Fruit fly (Drosophila melanogaster) whole organism, embryonic: ENCODE measurements around the gene CG5056.

Experiments
- Antp ChIP-seq: fragments of 200-800 bp; sonication (Bioruptor generic); optimal IDR thresholded peaks from 3 replicates; lab custom pipeline; 2016; ENCODE audit warnings: missing biosample characterization, missing genetic modification characterization
- Bdp1 ChIP-seq: fragments of 200-800 bp; sonication (Bioruptor generic); optimal IDR thresholded peaks from 3 replicates; lab custom pipeline; 2016; ENCODE audit warnings: missing biosample characterization, missing genetic modification characterization
- BtbVII ChIP-seq: fragments of 200-800 bp; sonication (Bioruptor generic); optimal IDR thresholded peaks from 3 replicates; lab custom pipeline; 2017; ENCODE audit warnings: missing biosample characterization, mild to moderate bottlenecking, missing genetic modification characterization
- CG12659 ChIP-seq: fragments of 200-800 bp; sonication (Bioruptor generic); optimal IDR thresholded peaks from 3 replicates; lab custom pipeline; 2017; ENCODE audit warnings: mild to moderate bottlenecking, missing biosample characterization, missing genetic modification reagents, missing genetic modification characterization
- CG13894 ChIP-seq: fragments of 200-800 bp; sonication (Bioruptor generic); optimal IDR thresholded peaks from 3 replicates; lab custom pipeline; 2018; ENCODE audit warnings: missing biosample characterization, mild to moderate bottlenecking, missing genetic modification characterization, moderate library complexity
- CG14014 ChIP-seq: fragments of 200-800 bp; sonication (Bioruptor generic); IDR thresholded peaks from 2 replicates; pipeline ENCODE4 v1.3.6; 2022; ENCODE audit warnings: missing biosample characterization, missing genetic modification characterization
- CG18619 ChIP-seq: fragments of 200-800 bp; sonication (Bioruptor generic); optimal IDR thresholded peaks from 3 replicates; lab custom pipeline; 2017; ENCODE audit warnings: missing biosample characterization, mild to moderate bottlenecking, missing genetic modification characterization
- CG32772 ChIP-seq: fragments of 200-800 bp; sonication (Bioruptor generic); IDR thresholded peaks from 2 replicates; pipeline ENCODE4 v1.3.6; 2022; ENCODE audit warnings: missing biosample characterization, missing genetic modification characterization
- CG34422 ChIP-seq: fragments of 200-800 bp; sonication (Bioruptor generic); IDR thresholded peaks from 3 replicates; pipeline ENCODE4 v1.3.6; 2022; ENCODE audit warnings: missing biosample characterization, missing genetic modification characterization
- CG4282 ChIP-seq: fragments of 200-800 bp; sonication (Bioruptor generic); optimal IDR thresholded peaks from 2 replicates; lab custom pipeline; 2016; ENCODE audit warnings: missing biosample characterization, missing genetic modification characterization
- CG4328 ChIP-seq: fragments of 200-800 bp; sonication (Bioruptor generic); optimal IDR thresholded peaks from 3 replicates; lab custom pipeline; 2017; ENCODE audit warnings: missing biosample characterization, missing genetic modification reagents, missing genetic modification characterization
- CG43689 ChIP-seq: fragments of 200-800 bp; sonication (Bioruptor generic); IDR thresholded peaks from 2 replicates; pipeline ENCODE4 v1.3.6; 2022; ENCODE audit warnings: missing biosample characterization, missing genetic modification characterization
- CG6254 ChIP-seq: fragments of 200-800 bp; sonication (Bioruptor generic); optimal IDR thresholded peaks from 3 replicates; lab custom pipeline; 2017; ENCODE audit warnings: mild to moderate bottlenecking, missing biosample characterization, missing genetic modification reagents, missing genetic modification characterization
- CG7745 ChIP-seq: fragments of 200-800 bp; sonication (Bioruptor generic); optimal IDR thresholded peaks from 2 replicates; lab custom pipeline; 2018; ENCODE audit warnings: missing biosample characterization, mild to moderate bottlenecking, missing genetic modification characterization, moderate library complexity
- CG8944 ChIP-seq: fragments of 200-800 bp; sonication (Bioruptor generic); optimal IDR thresholded peaks from 3 replicates; lab custom pipeline; 2016; ENCODE audit warnings: missing biosample characterization, missing genetic modification characterization
- CG9609 ChIP-seq: fragments of 200-800 bp; sonication (Bioruptor generic); optimal IDR thresholded peaks from 3 replicates; lab custom pipeline; 2016; ENCODE audit warnings: missing biosample characterization, missing genetic modification characterization
- CG9797 ChIP-seq: fragments of 200-800 bp; sonication (Bioruptor generic); optimal IDR thresholded peaks from 3 replicates; lab custom pipeline; 2018; ENCODE audit warnings: missing biosample characterization, mild to moderate bottlenecking, missing genetic modification characterization
- Chrac-16 ChIP-seq: fragments of 200-800 bp; sonication (Bioruptor generic); optimal IDR thresholded peaks from 3 replicates; lab custom pipeline; 2016; ENCODE audit warnings: missing biosample characterization, missing genetic modification characterization
- CkIIα-i1 ChIP-seq: fragments of 200-800 bp; sonication (Bioruptor generic); IDR thresholded peaks from 2 replicates; pipeline ENCODE4 v1.3.6; 2022; ENCODE audit warnings: missing biosample characterization, missing genetic modification characterization
- D19B ChIP-seq: fragments of 200-800 bp; sonication (Bioruptor generic); optimal IDR thresholded peaks from 2 replicates; lab custom pipeline; 2017; ENCODE audit warnings: missing biosample characterization, mild to moderate bottlenecking, missing genetic modification characterization
- Ets97D ChIP-seq: fragments of 200-800 bp; sonication (Bioruptor generic); optimal IDR thresholded peaks from 3 replicates; lab custom pipeline; 2016; ENCODE audit warnings: missing biosample characterization, missing genetic modification characterization
- HLH54F ChIP-seq: fragments of 200-800 bp; sonication (Bioruptor generic); optimal IDR thresholded peaks from 3 replicates; lab custom pipeline; 2016; ENCODE audit warnings: missing biosample characterization, missing genetic modification characterization
- Hand ChIP-seq: fragments of 200-800 bp; sonication (Bioruptor generic); optimal IDR thresholded peaks from 2 replicates; lab custom pipeline; 2017; ENCODE audit warnings: mild to moderate bottlenecking, missing biosample characterization, missing genetic modification reagents, missing genetic modification characterization
- HmgD ChIP-seq: fragments of 200-800 bp; sonication (Bioruptor generic); optimal IDR thresholded peaks from 3 replicates; lab custom pipeline; 2016; ENCODE audit warnings: missing biosample characterization, missing genetic modification characterization
- Hsf ChIP-seq: fragments of 200-800 bp; sonication (Bioruptor generic); optimal IDR thresholded peaks from 3 replicates; lab custom pipeline; 2016; ENCODE audit warnings: missing biosample characterization, missing genetic modification characterization
- Lpt ChIP-seq: fragments of >200 bp; optimal IDR thresholded peaks from 2 replicates; lab custom pipeline; 2018; ENCODE audit warnings: missing biosample characterization, missing genetic modification characterization
- MESR4 ChIP-seq: fragments of 200-800 bp; sonication (Bioruptor generic); optimal IDR thresholded peaks from 2 replicates; lab custom pipeline; 2018; ENCODE audit warnings: missing biosample characterization, mild to moderate bottlenecking, missing genetic modification characterization, moderate library complexity
- Taf1 ChIP-seq: fragments of 200-800 bp; sonication (Bioruptor generic); IDR thresholded peaks from 2 replicates; pipeline ENCODE4 v1.3.6; 2022; ENCODE audit warnings: missing biosample characterization, missing genetic modification characterization
- Usf ChIP-seq: fragments of 200-800 bp; sonication (Bioruptor generic); optimal IDR thresholded peaks from 2 replicates; lab custom pipeline; 2017; ENCODE audit warnings: missing genotype, missing biosample characterization, missing genetic modification characterization
- al ChIP-seq: fragments of 200-800 bp; sonication (Bioruptor generic); IDR thresholded peaks from 2 replicates; pipeline ENCODE4 v1.3.6; 2022; ENCODE audit warnings: missing biosample characterization, missing genetic modification characterization
- chm ChIP-seq: fragments of 200-800 bp; sonication (Bioruptor generic); IDR thresholded peaks from 2 replicates; pipeline ENCODE4 v1.3.6; 2022; ENCODE audit warnings: missing biosample characterization, missing genetic modification characterization
- cwo ChIP-seq: fragments of 200-800 bp; sonication (Bioruptor generic); optimal IDR thresholded peaks from 3 replicates; lab custom pipeline; 2017; ENCODE audit warnings: missing biosample characterization, missing genetic modification characterization, mild to moderate bottlenecking, moderate library complexity, missing genetic modification reagents
- ems ChIP-seq: fragments of 200-800 bp; sonication (Bioruptor generic); optimal IDR thresholded peaks from 3 replicates; lab custom pipeline; 2016; ENCODE audit warnings: missing biosample characterization, missing genetic modification characterization
- fd102C ChIP-seq: fragments of 200-800 bp; sonication (Bioruptor generic); optimal IDR thresholded peaks from 2 replicates; lab custom pipeline; 2018; ENCODE audit warnings: missing biosample characterization, mild to moderate bottlenecking, missing genetic modification characterization, moderate library complexity
- fu2 ChIP-seq: fragments of 200-800 bp; sonication (Bioruptor generic); optimal IDR thresholded peaks from 2 replicates; lab custom pipeline; 2016; ENCODE audit warnings: missing biosample characterization, missing genetic modification characterization
- gem ChIP-seq: fragments of 200-800 bp; sonication (Bioruptor generic); optimal IDR thresholded peaks from 2 replicates; lab custom pipeline; 2019; ENCODE audit warnings: missing biosample characterization, mild to moderate bottlenecking, missing genetic modification characterization, moderate library complexity
- gro ChIP-seq: fragments of 200-800 bp; sonication (Bioruptor generic); optimal IDR thresholded peaks from 2 replicates; lab custom pipeline; 2016; ENCODE audit warnings: missing biosample characterization, missing genetic modification characterization
- her ChIP-seq: fragments of 200-800 bp; sonication (Bioruptor generic); optimal IDR thresholded peaks from 2 replicates; lab custom pipeline; 2016; ENCODE audit warnings: missing biosample characterization, missing genetic modification characterization
- inv ChIP-seq: fragments of 200-800 bp; sonication (Bioruptor generic); IDR thresholded peaks from 2 replicates; pipeline ENCODE4 v1.3.6; 2022; ENCODE audit warnings: missing biosample characterization, missing genetic modification characterization; ENCODE audit not compliant: partially characterized antibody
- knrl ChIP-seq: fragments of 200-800 bp; sonication (Bioruptor generic); IDR thresholded peaks from 3 replicates; pipeline ENCODE4 v1.3.6; 2022; ENCODE audit warnings: missing biosample characterization, missing genetic modification characterization; ENCODE audit not compliant: partially characterized antibody
- mld ChIP-seq: fragments of 200-800 bp; sonication (Bioruptor generic); IDR thresholded peaks from 3 replicates; pipeline ENCODE4 v1.3.6; 2022; ENCODE audit warnings: missing biosample characterization, missing genetic modification characterization; ENCODE audit not compliant: partially characterized antibody
- nmo ChIP-seq: fragments of 200-800 bp; sonication (Bioruptor generic); optimal IDR thresholded peaks from 2 replicates; lab custom pipeline; 2018; ENCODE audit warnings: missing biosample characterization, mild to moderate bottlenecking, missing genetic modification characterization, moderate library complexity
- salm ChIP-seq: fragments of 200-800 bp; sonication (Bioruptor generic); optimal IDR thresholded peaks from 2 replicates; lab custom pipeline; 2018; ENCODE audit warnings: missing biosample characterization, mild to moderate bottlenecking, missing genetic modification characterization
- sob ChIP-seq: fragments of 200-800 bp; sonication (Bioruptor generic); IDR thresholded peaks from 2 replicates; pipeline ENCODE4 v1.3.6; 2022; ENCODE audit warnings: missing biosample characterization, missing genetic modification characterization
- z ChIP-seq: fragments of 200-800 bp; sonication (Bioruptor generic); IDR thresholded peaks from 3 replicates; pipeline ENCODE4 v1.3.6; 2022; ENCODE audit warnings: missing biosample characterization, missing genetic modification characterization
- zen2 ChIP-seq: fragments of 200-800 bp; sonication (Bioruptor generic); IDR thresholded peaks from 3 replicates; pipeline ENCODE4 v1.3.6; 2022; ENCODE audit warnings: missing biosample characterization, missing genetic modification characterization; ENCODE audit not compliant: partially characterized antibody
- zf30C ChIP-seq: fragments of 200-800 bp; sonication (Bioruptor generic); optimal IDR thresholded peaks from 3 replicates; lab custom pipeline; 2018; ENCODE audit warnings: missing biosample characterization, mild to moderate bottlenecking, missing genetic modification characterization
- zfh1 ChIP-seq: fragments of 200-800 bp; sonication (Bioruptor generic); IDR thresholded peaks from 3 replicates; pipeline ENCODE4 v1.3.6; 2022; ENCODE audit warnings: missing biosample characterization, missing genetic modification characterization
- zfh2 ChIP-seq: fragments of 200-800 bp; sonication (Bioruptor generic); optimal IDR thresholded peaks from 2 replicates; lab custom pipeline; 2016; ENCODE audit warnings: missing biosample characterization, missing genetic modification characterization

The CG5056 gene

DNA sequence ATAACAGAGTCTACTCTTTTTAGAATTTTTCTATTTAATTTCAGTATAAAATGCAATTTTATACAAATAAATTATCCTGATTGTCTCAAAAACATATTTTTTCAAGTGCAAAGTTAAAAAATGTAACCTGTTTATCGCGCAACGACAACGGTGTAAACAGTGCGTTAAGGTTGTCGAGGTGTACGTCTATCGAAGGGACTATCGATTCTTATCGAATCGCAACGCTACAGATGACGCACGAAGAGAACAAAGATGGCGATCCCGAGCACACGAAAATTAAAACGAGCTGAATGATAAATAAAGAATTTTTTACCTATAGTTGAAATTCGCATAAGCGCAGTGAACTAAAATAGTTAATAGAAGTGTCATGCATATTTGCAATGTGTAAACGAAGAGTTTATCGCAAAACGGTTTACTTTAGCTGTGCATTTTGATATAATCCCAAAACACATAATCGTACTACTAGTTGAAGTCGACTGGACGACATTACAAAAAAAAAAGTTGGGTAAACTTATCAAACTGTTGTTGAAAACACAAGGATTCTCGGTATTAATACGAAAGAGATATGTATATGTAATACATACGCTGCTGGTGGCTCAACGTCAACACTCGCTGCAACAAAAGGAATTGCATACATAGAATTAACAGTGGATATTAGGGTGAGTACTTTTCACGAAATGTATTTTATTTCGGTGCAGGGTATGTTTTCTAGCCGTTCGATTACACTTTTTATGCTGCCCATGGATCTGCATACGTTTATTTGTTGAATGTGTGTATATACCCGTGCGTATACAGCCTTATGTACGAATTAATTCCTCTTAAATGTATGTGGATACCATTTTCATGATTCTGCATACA, 21.6 kb downstream of the CG5056 start, which contains the start of gene da (continued):
- peak; percentile 55 for TF ChIP-seq chm (GFP tag; lab: Robert Waterston, UW)
- TF ChIP-seq CG8944 (GFP tag; lab: Kevin White, UChicago) = peak; percentile 23
- peak; percentile 61 for TF ChIP-seq gro (GFP tag; lab: Kevin White, UChicago)
- peak; percentile 50; the same call in 1 of the 3 replicates for TF ChIP-seq knrl (GFP tag; lab: Robert Waterston, UW)
- TF ChIP-seq CG9797 (GFP tag; lab: Kevin White, UChicago) = peak; percentile 58
- TF ChIP-seq CkIIα-i1 (GFP tag; lab: Robert Waterston, UW) = no peak
- TF ChIP-seq CG13894 = peak; percentile 53
- TF ChIP-seq ems (GFP tag; lab: Kevin White, UChicago) = peak; percentile 46
- TF ChIP-seq MESR4 = peak; percentile 91
- peak; percentile 45 for TF ChIP-seq al
- TF ChIP-seq zfh1 = peak; percentile 40; the same call in 1 of the 3 replicates
- TF ChIP-seq CG4282 (GFP tag; lab: Kevin White, UChicago) = peak; percentile 46
- TF ChIP-seq Antp (GFP tag; lab: Kevin White, UChicago) = peak; percentile 57
- TF ChIP-seq CG32772 = no peak; the same call in 1 of the 2 replicates
- TF ChIP-seq z (GFP tag; lab: Robert Waterston, UW) = no peak
- TF ChIP-seq CG43689 (GFP tag; lab: Robert Waterston, UW) = no peak
- TF ChIP-seq zfh2 (GFP tag; lab: Kevin White, UChicago) = peak; percentile 69
- peak; percentile 73 for TF ChIP-seq Hsf (GFP tag; lab: Kevin White, UChicago)
- TF ChIP-seq fu2 (GFP tag; lab: Kevin White, UChicago) = peak; percentile 32
- peak; percentile 57; the same call in 2 of the 3 replicates for TF ChIP-seq CG34422 (GFP tag; lab: Robert Waterston, UW)
- TF ChIP-seq CG9609 (GFP tag; lab: Kevin White, UChicago) = peak; percentile 56
- no peak for TF ChIP-seq Hand (GFP tag; lab: Kevin White, UChicago)
- peak; percentile 29 for TF ChIP-seq salm (tag; lab: Kevin White, UChicago)
- TF ChIP-seq sob (GFP tag; lab: Robert Waterston, UW) = peak; percentile 62; the same call in 1 of the 2 replicates
- no peak for TF ChIP-seq cwo (GFP tag; lab: Kevin White, UChicago)
- no peak for TF ChIP-seq CG4328 (GFP tag; lab: Kevin White, UChicago)
- TF ChIP-seq D19B (GFP tag; lab: Kevin White, UChicago) = peak; percentile 64
- peak; percentile 19 for TF ChIP-seq BtbVII
- peak; percentile 53 for TF ChIP-seq HmgD (GFP tag; lab: Kevin White, UChicago)
- peak; percentile 73 for TF ChIP-seq nmo (GFP tag; lab: Kevin White, UChicago)
- no peak for TF ChIP-seq Lpt (GFP tag; lab: Kevin White, UChicago)
- no peak for TF ChIP-seq fd102C (GFP tag; lab: Kevin White, UChicago)
- peak; percentile 65 for TF ChIP-seq HLH54F (GFP tag; lab: Kevin White, UChicago)
- peak; percentile 33; the same call in 1 of the 2 replicates for TF ChIP-seq inv (GFP tag; lab: Robert Waterston, UW)
- no peak for TF ChIP-seq Bdp1 (GFP tag; lab: Kevin White, UChicago)
- TF ChIP-seq CG12659 (GFP tag; lab: Kevin White, UChicago) = peak; percentile 91
- TF ChIP-seq her = peak; percentile 46
- TF ChIP-seq Chrac-16 = peak; percentile 56
- TF ChIP-seq mld (GFP tag; lab: Robert Waterston, UW) = no peak
- TF ChIP-seq CG14014 = peak; percentile 64; the same call in 1 of the 2 replicates
- no peak for TF ChIP-seq zf30C (GFP tag; lab: Kevin White, UChicago)
- TF ChIP-seq CG18619 (GFP tag; lab: Kevin White, UChicago) = peak; percentile 61
- no peak for TF ChIP-seq CG7745 (tag; lab: Kevin White, UChicago)
- TF ChIP-seq zen2 (GFP tag; lab: Robert Waterston, UW) = no peak
- no peak for TF ChIP-seq Taf1 (GFP tag; lab: Robert Waterston, UW)
- TF ChIP-seq Usf = no peak
- no peak for TF ChIP-seq CG6254 (GFP tag; lab: Kevin White, UChicago)
- peak; percentile 76 for TF ChIP-seq gem (tag; lab: Kevin White, UChicago)
- TF ChIP-seq Ets97D = peak; percentile 95
